Worm (Caenorhabditis elegans): ENCODE measurements around the gene F55G1.6.

Gene F55G1.6

ce11 chrIV:7512617-7513233 lies 39.4 kb downstream of the F55G1.6 start, which contains the start of the genes plc-4 and R05G6.4 (continued):
- TF ChIP-seq unc-30 (tag; optimal IDR thresholded peaks at IDR 0.05) (no peak), ceh-82 (tag; optimal IDR thresholded peaks at IDR 0.05) (peak in 2 of 3 experiments; percentile 15 to 27), mdl-1 (tag; optimal IDR thresholded peaks at IDR 0.05) (no peak), nhr-20 (tag; optimal IDR thresholded peaks at IDR 0.05) (peak; percentile 52), fkh-10 (GFP tag; optimal IDR thresholded peaks at IDR 0.05) (no peak), fkh-8 (tag; optimal IDR thresholded peaks at IDR 0.05) (no peak), nhr-47 (tag; optimal IDR thresholded peaks at IDR 0.05) (peak; percentile 39), blmp-1 (tag; optimal IDR thresholded peaks at IDR 0.05) (peak; percentile 53), rnt-1 (tag; optimal IDR thresholded peaks at IDR 0.05) (peak; percentile 7), sup-37 (GFP tag; optimal IDR thresholded peaks at IDR 0.05) (no peak), ama-1 (optimal IDR thresholded peaks at IDR 0.05) (no peak), pax-3 (tag; optimal IDR thresholded peaks at IDR 0.05) (no peak), hlh-17 (GFP tag; optimal IDR thresholded peaks at IDR 0.05; ENCODE audit: borderline replicate concordance) (no peak), lin-35 (GFP tag; optimal IDR thresholded peaks at IDR 0.05) (peak; percentile 42 to 65), Y116A8C.19 (tag; optimal IDR thresholded peaks at IDR 0.05; ENCODE audit: borderline replicate concordance) (no peak), nhr-84 (tag; optimal IDR thresholded peaks at IDR 0.05) (no peak), isw-1 (GFP tag; IDR thresholded peaks at IDR 0.05) (no peak), ceh-90 (tag; optimal IDR thresholded peaks at IDR 0.05) (no peak), nhr-11 (tag; optimal IDR thresholded peaks at IDR 0.05) (no peak), ztf-11 (tag; optimal IDR thresholded peaks at IDR 0.05) (no peak), mep-1 (tag; optimal IDR thresholded peaks at IDR 0.05) (peak; percentile 57), grh-1 (GFP tag; IDR thresholded peaks at IDR 0.05) (no peak), nhr-237 (tag; optimal IDR thresholded peaks at IDR 0.05) (no peak), lsy-2 (tag; optimal IDR thresholded peaks at IDR 0.05) (peak; percentile 53 to 68), C16A3.4 (tag; optimal IDR thresholded peaks at IDR 0.05) (peak; percentile 60), hpl-2 (GFP tag; optimal IDR thresholded peaks at IDR 0.05) (no peak), dsc-1 (tag; optimal IDR thresholded peaks at IDR 0.05) (peak; percentile 20), unc-98 (GFP tag; IDR thresholded peaks at IDR 0.05) (no peak), hlh-4 (tag; optimal IDR thresholded peaks at IDR 0.05) (no peak), egl-13 (tag; optimal IDR thresholded peaks at IDR 0.05) (no peak), ets-5 (GFP tag; IDR thresholded peaks at IDR 0.05) (no peak), efl-1 (optimal IDR thresholded peaks at IDR 0.05) (peak; percentile 29 to 63), efl-1 (GFP tag; optimal IDR thresholded peaks at IDR 0.05 in 1 of 2) (peak; percentile 44 to 55), tlp-1 (tag; optimal IDR thresholded peaks at IDR 0.05) (no peak), efl-3 (GFP tag; optimal IDR thresholded peaks at IDR 0.05) (no peak), dpl-1 (GFP tag; optimal IDR thresholded peaks at IDR 0.05) (peak; percentile 37 to 59 (median 55)), unc-62 (GFP tag; optimal IDR thresholded peaks at IDR 0.05) (no peak), unc-86 (tag; optimal IDR thresholded peaks at IDR 0.05) (no peak), xbp-1 (tag; optimal IDR thresholded peaks at IDR 0.05) (peak; percentile 42)

- no peak for TF ChIP-seq aha-1 (tag; optimal IDR thresholded peaks at IDR 0.05)
- TF ChIP-seq dsc-1 (tag; optimal IDR thresholded peaks at IDR 0.05), result no peak
- no peak for TF ChIP-seq ceh-90 (tag; optimal IDR thresholded peaks at IDR 0.05)
- TF ChIP-seq ztf-11 (tag; optimal IDR thresholded peaks at IDR 0.05), result no peak
- TF ChIP-seq zag-1 (tag; optimal IDR thresholded peaks at IDR 0.05), result no peak
- no peak for TF ChIP-seq nhr-84 (tag; optimal IDR thresholded peaks at IDR 0.05)
- no peak for TF ChIP-seq zip-4 (GFP tag; optimal IDR thresholded peaks at IDR 0.05)
- TF ChIP-seq blmp-1 (tag; optimal IDR thresholded peaks at IDR 0.05), result no peak
- TF ChIP-seq nhr-28 (tag; optimal IDR thresholded peaks at IDR 0.05), result no peak
- TF ChIP-seq ets-5 (GFP tag; IDR thresholded peaks at IDR 0.05), result no peak
- no peak for TF ChIP-seq hlh-4 (tag; optimal IDR thresholded peaks at IDR 0.05)
- TF ChIP-seq lin-35 (GFP tag; optimal IDR thresholded peaks at IDR 0.05), result no peak
- TF ChIP-seq vab-15 (tag; optimal IDR thresholded peaks at IDR 0.05), result no peak
- TF ChIP-seq fkh-8 (tag; optimal IDR thresholded peaks at IDR 0.05), result no peak
- TF ChIP-seq swsn-7 (tag; optimal IDR thresholded peaks at IDR 0.05), result no peak
Observed at ce11 chrIV:7516167-7516566, 42.9 kb downstream of the F55G1.6 start, which contains the start of the genes R05G6.9 and R05G6.3. Gene R05G6.9, minus strand, starts transcription at chrIV:7516267. Gene R05G6.3, plus strand, starts transcription at chrIV:7516552.

All from whole organism, L1 larva.